Fruit fly (Drosophila melanogaster): ENCODE data around the gene Cpr12A.

Gene Cpr12A

dm6 chrX:13540920-13541605 lies 2.4 kb upstream of the Cpr12A start (continued):
- TF ChIP-seq CG6163 (GFP tag; IDR thresholded peaks at IDR 0.05): peak; percentile 50; the same call in 2 of the 3 replicates
- peak; percentile 48 for TF ChIP-seq CG11762 (GFP tag; optimal IDR thresholded peaks at IDR 0.05; ENCODE audit: insufficient read depth)
- TF ChIP-seq CG8119 (GFP tag; IDR thresholded peaks at IDR 0.05): no peak
- peak; percentile 61 for TF ChIP-seq CG3919 (GFP tag; optimal IDR thresholded peaks at IDR 0.05)
- TF ChIP-seq Eip93F (GFP tag; optimal IDR thresholded peaks at IDR 0.05): peak; percentile 8
- TF ChIP-seq Hr39 (GFP tag; optimal IDR thresholded peaks at IDR 0.05): peak; percentile 84
- peak; percentile 19 for TF ChIP-seq CG32006 (GFP tag; optimal IDR thresholded peaks at IDR 0.05)
- TF ChIP-seq cyc (GFP tag; optimal IDR thresholded peaks at IDR 0.05): peak; percentile 70
- TF ChIP-seq Smox (GFP tag; optimal IDR thresholded peaks at IDR 0.05): peak; percentile 52
- TF ChIP-seq Hr38 (GFP tag; optimal IDR thresholded peaks at IDR 0.05): no peak
- peak; percentile 55 for TF ChIP-seq Ets96B (tag; optimal IDR thresholded peaks at IDR 0.05)
- TF ChIP-seq CG9139 (GFP tag; optimal IDR thresholded peaks at IDR 0.05): peak; percentile 31
- peak; percentile 41 for TF ChIP-seq spab (GFP tag; optimal IDR thresholded peaks at IDR 0.05)
- TF ChIP-seq CG4318 (GFP tag; optimal IDR thresholded peaks at IDR 0.05): peak; percentile 1
- no peak for TF ChIP-seq Sox15 (GFP tag; optimal IDR thresholded peaks at IDR 0.05)
- no peak for TF ChIP-seq CG8632 (GFP tag; optimal IDR thresholded peaks at IDR 0.05)
- peak; percentile 2 for TF ChIP-seq net (GFP tag; optimal IDR thresholded peaks at IDR 0.05)
- no peak for TF ChIP-seq CG7368 (GFP tag; optimal IDR thresholded peaks at IDR 0.05)
- TF ChIP-seq Sox102F (GFP tag; optimal IDR thresholded peaks at IDR 0.05): peak; percentile 66
- TF ChIP-seq CG3032 (tag; optimal IDR thresholded peaks at IDR 0.05): peak; percentile 48
- TF ChIP-seq eg (GFP tag; IDR thresholded peaks at IDR 0.05): peak; percentile 26; the same call in 1 of the 3 replicates
- no peak for TF ChIP-seq CG11294 (GFP tag; IDR thresholded peaks at IDR 0.05)
- peak; percentile 83 for TF ChIP-seq svp (GFP tag)
- TF ChIP-seq Eip75B (GFP tag; optimal IDR thresholded peaks at IDR 0.05): peak; percentile 49
- no peak for TF ChIP-seq CG16779 (tag; optimal IDR thresholded peaks at IDR 0.05)
- peak; percentile 33 for TF ChIP-seq OdsH (GFP tag; optimal IDR thresholded peaks at IDR 0.05)

dm6 chrX:13542084-13542483 lies 1.4 kb upstream of the Cpr12A start:
- TF ChIP-seq CG11902 (GFP tag; optimal IDR thresholded peaks at IDR 0.05) (no peak), Ets21C (GFP tag; optimal IDR thresholded peaks at IDR 0.05) (no peak), net (GFP tag; optimal IDR thresholded peaks at IDR 0.05) (no peak), CG34406 (GFP tag; optimal IDR thresholded peaks at IDR 0.05) (no peak), CG9139 (GFP tag; optimal IDR thresholded peaks at IDR 0.05) (no peak), Hr38 (GFP tag; optimal IDR thresholded peaks at IDR 0.05) (no peak), Eip93F (GFP tag; optimal IDR thresholded peaks at IDR 0.05) (no peak), CG11294 (GFP tag; IDR thresholded peaks at IDR 0.05) (no peak), pdm3 (GFP tag; optimal IDR thresholded peaks at IDR 0.05) (no peak), Blimp-1 (GFP tag; optimal IDR thresholded peaks at IDR 0.05) (no peak), esn (GFP tag; optimal IDR thresholded peaks at IDR 0.05) (no peak), spab (GFP tag; optimal IDR thresholded peaks at IDR 0.05) (no peak), Smox (GFP tag; optimal IDR thresholded peaks at IDR 0.05) (no peak), eg (GFP tag; IDR thresholded peaks at IDR 0.05) (no peak), cyc (GFP tag; optimal IDR thresholded peaks at IDR 0.05) (no peak), Hr4 (GFP tag; optimal IDR thresholded peaks at IDR 0.05) (no peak), fd85E (GFP tag; optimal IDR thresholded peaks at IDR 0.05) (no peak), CG3032 (tag; optimal IDR thresholded peaks at IDR 0.05) (no peak), CG10669 (GFP tag; optimal IDR thresholded peaks at IDR 0.05) (no peak), dac (GFP tag; optimal IDR thresholded peaks at IDR 0.05) (no peak)

dm6 chrX:13555700-13556099 lies 12.3 kb downstream of the Cpr12A start, which contains the start of gene CG11816:
Gene CG11816, minus strand, starts transcription at chrX:13555800.
- TF ChIP-seq Lpt (GFP tag; optimal IDR thresholded peaks at IDR 0.05): no peak
- TF ChIP-seq CG3032 (tag; optimal IDR thresholded peaks at IDR 0.05): no peak
